Fruit fly (Drosophila melanogaster) whole organism, embryonic: ENCODE data around the gene Sbp2.

ENCODE experiments used
- Aef1 ChIP-seq: fragments of 200-800 bp; sonication (Bioruptor generic); IDR thresholded peaks from 3 replicates; pipeline ENCODE4 v1.3.6; 2022; ENCODE audit warnings: missing biosample characterization, missing genetic modification characterization
- Antp ChIP-seq: fragments of 200-800 bp; sonication (Bioruptor generic); optimal IDR thresholded peaks from 3 replicates; lab custom pipeline; 2016; ENCODE audit warnings: missing biosample characterization, missing genetic modification characterization
- Asciz ChIP-seq: fragments of 200-800 bp; sonication (Bioruptor generic); optimal IDR thresholded peaks from 2 replicates; lab custom pipeline; 2017; ENCODE audit warnings: missing biosample characterization, mild to moderate bottlenecking, missing genetic modification characterization, missing genetic modification reagents
- B-H1 ChIP-seq: fragments of 200-800 bp; sonication (Bioruptor generic); IDR thresholded peaks from 3 replicates; pipeline ENCODE4 v1.3.6; 2022; ENCODE audit warnings: missing biosample characterization, missing genetic modification characterization
- CG1024 ChIP-seq: fragments of 200-800 bp; sonication (Bioruptor generic); IDR thresholded peaks from 2 replicates; pipeline ENCODE4 v1.3.6; 2022; ENCODE audit warnings: missing biosample characterization, missing genetic modification characterization
- CG10979 ChIP-seq: fragments of 200-800 bp; sonication (Bioruptor generic); optimal IDR thresholded peaks from 2 replicates; lab custom pipeline; 2018; ENCODE audit warnings: missing biosample characterization, mild to moderate bottlenecking, missing genetic modification characterization, moderate library complexity
- CG12104 ChIP-seq: fragments of 200-800 bp; sonication (Bioruptor generic); optimal IDR thresholded peaks from 3 replicates; lab custom pipeline; 2016; ENCODE audit warnings: missing biosample characterization, missing genetic modification characterization
- CG15696 ChIP-seq: fragments of 200-800 bp; sonication (Bioruptor generic); optimal IDR thresholded peaks from 2 replicates; lab custom pipeline; 2019; ENCODE audit warnings: missing biosample characterization, mild to moderate bottlenecking, missing genetic modification characterization, moderate library complexity
- CG2889 ChIP-seq: fragments of 200-800 bp; sonication (Bioruptor generic); IDR thresholded peaks from 3 replicates; pipeline ENCODE4 v1.3.6; 2022; ENCODE audit warnings: missing biosample characterization, missing genetic modification characterization
- CG3163 ChIP-seq: fragments of 200-800 bp; sonication (Bioruptor generic); optimal IDR thresholded peaks from 3 replicates; lab custom pipeline; 2016; ENCODE audit warnings: missing biosample characterization, missing genetic modification characterization
- CG43689 ChIP-seq: fragments of 200-800 bp; sonication (Bioruptor generic); IDR thresholded peaks from 2 replicates; pipeline ENCODE4 v1.3.6; 2022; ENCODE audit warnings: missing biosample characterization, missing genetic modification characterization
- CG6683 ChIP-seq: fragments of 200-800 bp; sonication (Bioruptor generic); optimal IDR thresholded peaks from 2 replicates; lab custom pipeline; 2017; ENCODE audit warnings: missing biosample characterization, mild to moderate bottlenecking, missing genetic modification characterization, missing genetic modification reagents
- CG7786 ChIP-seq: fragments of 200-800 bp; sonication (Bioruptor generic); optimal IDR thresholded peaks from 2 replicates; lab custom pipeline; 2016; ENCODE audit warnings: missing biosample characterization, missing genetic modification characterization
- CG8281 ChIP-seq: fragments of 200-800 bp; sonication (Bioruptor generic); optimal IDR thresholded peaks from 2 replicates; lab custom pipeline; 2018; ENCODE audit warnings: missing biosample characterization, mild to moderate bottlenecking, missing genetic modification characterization, moderate library complexity
- CG8924 ChIP-seq: fragments of 200-800 bp; optimal IDR thresholded peaks from 3 replicates; lab custom pipeline; 2019; ENCODE audit warnings: missing biosample characterization, mild to moderate bottlenecking, missing genetic modification characterization, moderate library complexity
- CG9609 ChIP-seq: fragments of 200-800 bp; sonication (Bioruptor generic); optimal IDR thresholded peaks from 3 replicates; lab custom pipeline; 2016; ENCODE audit warnings: missing biosample characterization, missing genetic modification characterization
- Camta ChIP-seq: fragments of 200-800 bp; sonication (Bioruptor generic); optimal IDR thresholded peaks from 2 replicates; lab custom pipeline; 2016; ENCODE audit warnings: missing biosample characterization, missing genetic modification characterization
- GATAe ChIP-seq: fragments of 200-800 bp; sonication (Bioruptor generic); conservative IDR thresholded peaks from 2 replicates; pipeline ENCODE4 v1.3.6; 2022; ENCODE audit warnings: missing biosample characterization, missing genetic modification characterization
- Hand ChIP-seq: fragments of 200-800 bp; sonication (Bioruptor generic); optimal IDR thresholded peaks from 2 replicates; lab custom pipeline; 2017; ENCODE audit warnings: mild to moderate bottlenecking, missing biosample characterization, missing genetic modification reagents, missing genetic modification characterization
- Hmr ChIP-seq: fragments of 200-800 bp; sonication (Bioruptor generic); optimal IDR thresholded peaks from 3 replicates; lab custom pipeline; 2017; ENCODE audit warnings: mild to moderate bottlenecking, missing biosample characterization, missing genetic modification reagents, missing genetic modification characterization
- Hr3 ChIP-seq: fragments of 200-800 bp; sonication (Bioruptor generic); optimal IDR thresholded peaks from 3 replicates; lab custom pipeline; 2016; ENCODE audit warnings: missing biosample characterization, missing genetic modification characterization
- Hr51 ChIP-seq, 2 experiments: fragments of 200-800 bp; sonication (Bioruptor generic); optimal IDR thresholded peaks; 2 replicates in 1 of 2; 3 replicates in 1 of 2; lab custom pipeline; 2016 to 2018; ENCODE audit warnings: missing biosample characterization in 2 of 2, missing genetic modification characterization in 2 of 2, mild to moderate bottlenecking in 1 of 2, moderate library complexity in 1 of 2
- Mrtf ChIP-seq: fragments of 200-800 bp; sonication (Bioruptor generic); IDR thresholded peaks from 3 replicates; pipeline ENCODE4 v1.3.6; 2022; ENCODE audit warnings: missing biosample characterization, missing genetic modification characterization
- Nf-YC ChIP-seq: fragments of 200-800 bp; optimal IDR thresholded peaks from 3 replicates; lab custom pipeline; 2019; ENCODE audit warnings: missing biosample characterization, mild to moderate bottlenecking, missing genetic modification characterization, moderate library complexity
- Optix ChIP-seq: fragments of 200-800 bp; sonication (Bioruptor generic); IDR thresholded peaks from 3 replicates; pipeline ENCODE4 v1.3.6; 2022; ENCODE audit warnings: missing biosample characterization, missing genetic modification characterization
- Sin3A ChIP-seq: fragments of >200 bp; optimal IDR thresholded peaks from 2 replicates; lab custom pipeline; 2018
- Sox102F ChIP-seq: fragments of 200-800 bp; sonication (Bioruptor generic); optimal IDR thresholded peaks from 2 replicates; lab custom pipeline; 2018; ENCODE audit warnings: missing biosample characterization, mild to moderate bottlenecking, missing genetic modification characterization, moderate library complexity
- Sry-β ChIP-seq: fragments of 200-800 bp; sonication (Bioruptor generic); optimal IDR thresholded peaks from 2 replicates; lab custom pipeline; 2018; ENCODE audit warnings: missing biosample characterization, mild to moderate bottlenecking, missing genetic modification characterization, moderate library complexity
- bbx ChIP-seq: fragments of 200-800 bp; sonication (Bioruptor generic); IDR thresholded peaks from 2 replicates; pipeline ENCODE4 v1.3.6; 2022; ENCODE audit warnings: missing biosample characterization, missing genetic modification characterization; ENCODE audit not compliant: partially characterized antibody
- caup ChIP-seq: fragments of 200-800 bp; sonication (Bioruptor generic); optimal IDR thresholded peaks from 3 replicates; lab custom pipeline; 2017; ENCODE audit warnings: missing biosample characterization, mild to moderate bottlenecking, missing genetic modification characterization, moderate library complexity; ENCODE audit not compliant: severe bottlenecking
- chif ChIP-seq, 2 experiments: fragments of 200-800 bp; sonication (Bioruptor generic); optimal IDR thresholded peaks; 3 replicates each; lab custom pipeline; 2016; ENCODE audit warnings: missing biosample characterization in 2 of 2, missing genetic modification characterization in 2 of 2
- dmrt99B ChIP-seq: fragments of 200-800 bp; sonication (Bioruptor generic); optimal IDR thresholded peaks from 2 replicates; lab custom pipeline; 2018; ENCODE audit warnings: missing biosample characterization, mild to moderate bottlenecking, missing genetic modification characterization, moderate library complexity
- en ChIP-seq: fragments of 200-800 bp; sonication (Bioruptor generic); optimal IDR thresholded peaks from 2 replicates; lab custom pipeline; 2016; ENCODE audit warnings: missing biosample characterization, missing genetic modification characterization
- ftz-f1 ChIP-seq: fragments of 200-800 bp; sonication (Bioruptor generic); optimal IDR thresholded peaks from 2 replicates; lab custom pipeline; 2016; ENCODE audit warnings: missing biosample characterization, missing genetic modification characterization
- gcm2 ChIP-seq: fragments of 200-800 bp; sonication (Bioruptor generic); optimal IDR thresholded peaks from 2 replicates; lab custom pipeline; 2016; ENCODE audit warnings: missing biosample characterization, missing genetic modification characterization
- hkb ChIP-seq, 2 experiments: fragments of 200-800 bp in 1 of 2; fragments of >200 bp in 1 of 2; sonication (Bioruptor generic) in 1 of 2; IDR thresholded peaks in 1 of 2; optimal IDR thresholded peaks in 1 of 2; 2 replicates each; pipeline versions ENCODE4 v1.3.6 to Lab custom; 2017 to 2022; ENCODE audit warnings: missing biosample characterization in 1 of 2, missing genetic modification characterization in 1 of 2
- kay ChIP-seq: fragments of 200-800 bp; sonication (Bioruptor generic); optimal IDR thresholded peaks from 2 replicates; lab custom pipeline; 2016; ENCODE audit warnings: missing biosample characterization, missing genetic modification characterization
- prd ChIP-seq, 3 experiments: fragments of >200 bp in 2 of 3; fragments of 200-800 bp in 1 of 3; sonication (Bioruptor generic) in 1 of 3; optimal IDR thresholded peaks in 2 of 3; IDR thresholded peaks in 1 of 3; 2 replicates in 2 of 3; 3 replicates in 1 of 3; pipeline versions ENCODE4 v1.3.6 to Lab custom; 2017 to 2022; ENCODE audit warnings: missing biosample characterization in 1 of 3, missing genetic modification characterization in 1 of 3
- pum ChIP-seq: fragments of 200-800 bp; sonication (Bioruptor generic); optimal IDR thresholded peaks from 2 replicates; lab custom pipeline; 2016; ENCODE audit warnings: missing biosample characterization, missing genetic modification characterization
- run ChIP-seq: fragments of 200-800 bp; sonication (Bioruptor generic); optimal IDR thresholded peaks from 3 replicates; lab custom pipeline; 2018; ENCODE audit warnings: missing biosample characterization, mild to moderate bottlenecking, missing genetic modification characterization
- sd ChIP-seq: fragments of 200-800 bp; sonication (Bioruptor generic); optimal IDR thresholded peaks from 3 replicates; lab custom pipeline; 2018; ENCODE audit warnings: missing biosample characterization, mild to moderate bottlenecking, missing genetic modification characterization, moderate library complexity
- seq ChIP-seq: fragments of 200-800 bp; sonication (Bioruptor generic); IDR thresholded peaks from 2 replicates; pipeline ENCODE4 v1.3.6; 2022; ENCODE audit warnings: missing biosample characterization, missing genetic modification characterization
- sisA ChIP-seq: fragments of 200-800 bp; sonication (Bioruptor generic); IDR thresholded peaks from 2 replicates; pipeline ENCODE4 v1.3.6; 2022; ENCODE audit warnings: missing biosample characterization, missing genetic modification characterization
- slbo ChIP-seq: fragments of 200-800 bp; sonication (Bioruptor generic); IDR thresholded peaks from 2 replicates; pipeline ENCODE4 v1.3.6; 2022; ENCODE audit warnings: missing biosample characterization, missing genetic modification characterization
- slou ChIP-seq: fragments of 200-800 bp; sonication (Bioruptor generic); optimal IDR thresholded peaks from 3 replicates; lab custom pipeline; 2016; ENCODE audit warnings: missing biosample characterization, missing genetic modification characterization
- trh ChIP-seq: fragments of 200-800 bp; sonication (Bioruptor generic); optimal IDR thresholded peaks from 2 replicates; lab custom pipeline; 2016; ENCODE audit warnings: missing biosample characterization, missing genetic modification characterization
- ttk ChIP-seq: fragments of 200-800 bp; sonication (Bioruptor generic); IDR thresholded peaks from 2 replicates; pipeline ENCODE4 v2.1.2; 2022; ENCODE audit warnings: missing biosample characterization, missing genetic modification characterization
- twi ChIP-seq: fragments of 200-800 bp; optimal IDR thresholded peaks from 2 replicates; lab custom pipeline; 2019; ENCODE audit warnings: missing biosample characterization, mild to moderate bottlenecking, missing genetic modification characterization, moderate library complexity
- vnd ChIP-seq: fragments of 200-800 bp; sonication (Bioruptor generic); IDR thresholded peaks from 3 replicates; pipeline ENCODE4 v1.3.6; 2022; ENCODE audit warnings: missing biosample characterization, missing genetic modification characterization; ENCODE audit not compliant: partially characterized antibody
- yki ChIP-seq: fragments of >200 bp; optimal IDR thresholded peaks from 3 replicates; lab custom pipeline; 2018
- zen2 ChIP-seq: fragments of 200-800 bp; sonication (Bioruptor generic); IDR thresholded peaks from 3 replicates; pipeline ENCODE4 v1.3.6; 2022; ENCODE audit warnings: missing biosample characterization, missing genetic modification characterization; ENCODE audit not compliant: partially characterized antibody

Sbp2 gene

DNA sequence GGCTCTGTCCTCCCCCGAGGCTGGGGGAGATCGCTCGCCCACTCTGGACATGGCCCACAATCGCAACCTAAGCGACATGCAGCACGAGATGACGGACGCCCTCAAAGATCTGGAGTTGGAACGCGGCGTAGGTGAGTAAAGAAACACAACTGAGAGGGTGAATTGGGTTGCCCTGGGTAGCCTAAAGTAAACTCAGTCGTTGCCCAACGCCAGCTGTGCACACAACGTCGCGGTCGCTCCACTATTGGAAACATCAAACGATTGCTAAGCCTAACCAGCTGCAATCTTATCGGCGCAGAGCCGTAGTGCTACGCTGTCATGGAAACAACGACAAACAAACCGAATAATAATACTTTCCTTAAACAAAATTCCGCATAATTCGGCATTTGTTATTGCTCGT is 43.4 kb downstream of the Sbp2 start (continued):
- TF ChIP-seq caup (peak; percentile 58), prd (optimal IDR thresholded peaks at IDR 0.05; lab: Kevin White, UChicago) (no peak), prd (GFP tag; IDR thresholded peaks at IDR 0.05; lab: Robert Waterston, UW) (no peak), vnd (GFP tag; lab: Robert Waterston, UW) (no peak), CG3163 (GFP tag; lab: Kevin White, UChicago) (no peak), gcm2 (no peak), CG43689 (GFP tag; lab: Robert Waterston, UW) (no peak), Camta (peak; percentile 11), Mrtf (GFP tag; lab: Robert Waterston, UW) (no peak), run (tag; lab: Kevin White, UChicago) (no peak), Antp (GFP tag; lab: Kevin White, UChicago) (no peak), Sin3A (lab: Kevin White, UChicago) (no peak), sisA (GFP tag; lab: Robert Waterston, UW) (no peak), Hr51 (GFP tag; optimal IDR thresholded peaks at IDR 0.05; lab: Kevin White, UChicago) (peak in 1 of 2 experiments; percentile 11), CG10979 (no peak), slou (GFP tag; lab: Kevin White, UChicago) (no peak), Hmr (GFP tag; lab: Kevin White, UChicago) (no peak), chif (GFP tag; optimal IDR thresholded peaks at IDR 0.05; lab: Kevin White, UChicago) (no peak), bbx (GFP tag; lab: Robert Waterston, UW) (no peak), CG9609 (GFP tag; lab: Kevin White, UChicago) (no peak), CG12104 (GFP tag; lab: Kevin White, UChicago) (no peak), ftz-f1 (GFP tag; lab: Kevin White, UChicago) (no peak), CG8924 (no peak), zen2 (no peak), Optix (GFP tag; lab: Robert Waterston, UW) (no peak), kay (GFP tag; lab: Kevin White, UChicago) (no peak), Aef1 (GFP tag; lab: Robert Waterston, UW) (no peak), GATAe (no peak), pum (GFP tag; lab: Kevin White, UChicago) (no peak), Hr3 (GFP tag; lab: Kevin White, UChicago) (no peak), Asciz (GFP tag; lab: Kevin White, UChicago) (no peak), trh (GFP tag; lab: Kevin White, UChicago) (no peak), twi (no peak), CG1024 (GFP tag; lab: Robert Waterston, UW) (peak; percentile 39; the same call in 1 of the 2 replicates), hkb (optimal IDR thresholded peaks at IDR 0.05; lab: Kevin White, UChicago) (no peak), hkb (GFP tag; IDR thresholded peaks at IDR 0.05; lab: Robert Waterston, UW) (peak; percentile 75), slbo (no peak), CG6683 (GFP tag; lab: Kevin White, UChicago) (peak; percentile 15), yki (lab: Kevin White, UChicago) (no peak), en (no peak), CG8281 (tag; lab: Kevin White, UChicago) (peak; percentile 24), sd (tag; lab: Kevin White, UChicago) (no peak), Sox102F (no peak), Hand (GFP tag; lab: Kevin White, UChicago) (no peak), ttk (GFP tag; lab: Robert Waterston, UW) (no peak), CG2889 (GFP tag; lab: Robert Waterston, UW) (no peak), Nf-YC (no peak), CG7786 (GFP tag; lab: Kevin White, UChicago) (no peak), CG15696 (no peak), Sry-β (GFP tag; lab: Kevin White, UChicago) (no peak), dmrt99B (tag; lab: Kevin White, UChicago) (no peak), seq (GFP tag; lab: Robert Waterston, UW) (peak; percentile 50; the same call in 1 of the 2 replicates), B-H1 (GFP tag; lab: Robert Waterston, UW) (no peak; the same call in 2 of the 3 replicates)
